Worm (Caenorhabditis elegans): ENCODE measurements around the gene mlc-1.

Gene mlc-1

DNA sequence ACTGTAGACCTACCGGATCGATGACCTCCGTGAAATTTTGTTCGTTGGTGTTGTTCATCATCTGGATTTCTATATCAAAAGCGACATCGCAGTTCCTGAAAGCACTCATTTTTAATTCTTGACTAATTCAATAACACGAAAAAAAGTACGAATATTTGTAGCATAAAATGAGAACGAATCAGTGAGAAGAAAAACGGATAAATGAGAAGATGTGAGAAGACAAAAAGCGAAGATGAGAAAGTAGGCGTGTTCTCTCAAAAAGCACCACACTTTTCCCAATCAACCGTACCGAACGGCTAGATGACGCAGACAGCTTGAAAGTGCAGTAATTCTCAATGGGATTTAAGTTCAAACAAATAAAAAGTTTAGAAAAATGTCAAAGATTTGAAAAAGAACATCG lies 27.7 kb downstream of the mlc-1 start, which contains the start of gene npr-24:
Gene npr-24, minus strand, starts transcription at position 101 of the 400 bp plus-strand sequence.
- TF ChIP-seq cey-2 (tag; optimal IDR thresholded peaks at IDR 0.05; ENCODE audit: borderline replicate concordance, insufficient read depth) (no peak), lin-15B (tag; optimal IDR thresholded peaks at IDR 0.05) (no peak), ceh-62 (tag; optimal IDR thresholded peaks at IDR 0.05) (no peak), fos-1 (tag; optimal IDR thresholded peaks at IDR 0.05) (no peak), nhr-77 (tag; optimal IDR thresholded peaks at IDR 0.05) (no peak), nhr-111 (GFP tag; optimal IDR thresholded peaks at IDR 0.05) (no peak), mxl-3 (GFP tag; optimal IDR thresholded peaks at IDR 0.05) (no peak), mdt-29 (GFP tag; IDR thresholded peaks at IDR 0.05) (no peak)

DNA sequence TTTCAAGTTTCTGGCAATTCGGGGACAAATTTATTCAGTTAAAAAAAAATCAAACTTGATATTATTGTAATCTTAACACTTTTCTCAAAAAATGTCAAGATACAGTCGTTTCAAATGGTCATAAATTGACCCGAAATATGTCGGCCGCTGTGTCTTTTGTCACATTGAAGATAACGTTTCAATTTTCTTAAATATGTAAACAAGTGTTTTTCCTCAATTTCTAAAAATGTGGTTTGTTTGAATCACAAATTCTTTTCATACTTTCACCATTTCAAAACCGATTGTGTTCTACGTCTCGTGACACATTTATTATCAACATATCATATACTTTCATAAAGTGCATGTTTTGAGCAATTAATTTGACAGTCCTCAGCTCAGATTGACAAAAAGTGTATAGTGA lies 43.2 kb downstream of the mlc-1 start:
- TF ChIP-seq ctbp-1 (GFP tag; IDR thresholded peaks at IDR 0.05) (no peak), saeg-2 (GFP tag; IDR thresholded peaks at IDR 0.05) (no peak), daf-8 (GFP tag; IDR thresholded peaks at IDR 0.05) (no peak), nhr-77 (tag; optimal IDR thresholded peaks at IDR 0.05) (peak; percentile 25), T20F7.1 (GFP tag; optimal IDR thresholded peaks at IDR 0.05) (peak; percentile 5), dmd-6 (GFP tag; IDR thresholded peaks at IDR 0.05) (peak; percentile 39; the same call in 1 of the 2 replicates), dve-1 (tag; optimal IDR thresholded peaks at IDR 0.05; ENCODE audit: insufficient read depth) (peak; percentile 74), daf-16 (GFP tag; optimal IDR thresholded peaks at IDR 0.05) (no peak), daf-16 (tag; optimal IDR thresholded peaks at IDR 0.05) (peak; percentile 93), nhr-102 (tag; optimal IDR thresholded peaks at IDR 0.05) (no peak), nhr-28 (tag; optimal IDR thresholded peaks at IDR 0.05) (peak; percentile 46), ceh-62 (tag; optimal IDR thresholded peaks at IDR 0.05) (no peak)

DNA sequence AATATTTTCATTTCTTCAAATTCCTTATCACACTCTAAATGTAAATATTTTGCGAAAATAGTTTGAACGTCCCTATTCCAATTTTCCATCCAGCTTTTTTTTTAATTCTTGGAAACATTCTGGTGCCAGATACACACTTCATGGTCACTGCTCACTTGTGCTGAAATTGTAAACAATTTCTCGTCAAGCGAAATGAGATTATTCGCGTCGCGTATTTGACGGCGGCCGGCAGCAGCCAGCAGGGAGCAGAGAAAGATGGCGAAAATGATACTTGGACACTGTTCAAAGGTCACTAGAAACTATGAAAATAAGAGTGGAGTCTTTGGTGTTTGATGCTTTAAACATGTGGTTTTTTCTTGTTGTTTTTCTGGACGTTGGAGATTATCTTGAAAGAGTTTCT lies 45.4 kb downstream of the mlc-1 start:
- TF ChIP-seq mdl-1 (tag; optimal IDR thresholded peaks at IDR 0.05) (peak in 1 of 2 experiments; percentile 63), ceh-28 (tag; optimal IDR thresholded peaks at IDR 0.05) (no peak), ctbp-1 (GFP tag; IDR thresholded peaks at IDR 0.05) (no peak), ztf-7 (tag; optimal IDR thresholded peaks at IDR 0.05) (no peak), mep-1 (tag; optimal IDR thresholded peaks at IDR 0.05) (no peak), spr-1 (tag; optimal IDR thresholded peaks at IDR 0.05) (no peak), nhr-48 (tag; optimal IDR thresholded peaks at IDR 0.05) (no peak), nhr-28 (tag; optimal IDR thresholded peaks at IDR 0.05) (peak; percentile 89), dve-1 (tag; optimal IDR thresholded peaks at IDR 0.05; ENCODE audit: insufficient read depth) (peak; percentile 44), madf-5 (GFP tag; IDR thresholded peaks at IDR 0.05) (no peak), zag-1 (tag; optimal IDR thresholded peaks at IDR 0.05) (no peak), nhr-77 (tag; optimal IDR thresholded peaks at IDR 0.05) (peak; percentile 25), nhr-11 (tag; optimal IDR thresholded peaks at IDR 0.05) (peak; percentile 53), dmd-8 (GFP tag; IDR thresholded peaks at IDR 0.05) (no peak), set-16 (GFP tag; IDR thresholded peaks at IDR 0.05) (no peak), snpc-1.2 (GFP tag; IDR thresholded peaks at IDR 0.05) (no peak), zip-11 (GFP tag; IDR thresholded peaks at IDR 0.05) (no peak), gei-8 (GFP tag; optimal IDR thresholded peaks at IDR 0.05) (no peak), tag-97 (GFP tag; IDR thresholded peaks at IDR 0.05) (no peak), ceh-82 (tag; optimal IDR thresholded peaks at IDR 0.05) (no peak), pqm-1 (tag; optimal IDR thresholded peaks at IDR 0.05) (peak; percentile 9), ceh-44 (GFP tag; IDR thresholded peaks at IDR 0.05) (no peak), cey-2 (tag; optimal IDR thresholded peaks at IDR 0.05; ENCODE audit: borderline replicate concordance, insufficient read depth) (no peak), lin-15B (tag; optimal IDR thresholded peaks at IDR 0.05) (no peak), T20F7.1 (GFP tag; optimal IDR thresholded peaks at IDR 0.05) (no peak), daf-19 (GFP tag; conservative IDR thresholded peaks at IDR 0.05) (no peak), Y48G9A.11 (GFP tag; IDR thresholded peaks at IDR 0.05) (no peak), nhr-111 (GFP tag; optimal IDR thresholded peaks at IDR 0.05) (no peak), unc-130 (GFP tag; optimal IDR thresholded peaks at IDR 0.05) (no peak), daf-16 (GFP tag; optimal IDR thresholded peaks at IDR 0.05) (peak in 1 of 2 experiments; percentile 34), daf-16 (tag; optimal IDR thresholded peaks at IDR 0.05) (peak; percentile 64), hlh-11 (tag; optimal IDR thresholded peaks at IDR 0.05) (peak; percentile 74), dmd-6 (GFP tag; IDR thresholded peaks at IDR 0.05) (peak; percentile 66), nhr-42 (GFP tag; IDR thresholded peaks at IDR 0.05) (no peak)

Data from whole organism, L4 larva.